Fruit fly (Drosophila melanogaster) whole organism, embryonic: ENCODE measurements around the gene CG5446.
A peak's percentile ranks its signal among the peaks of the same experiment; 100 is the strongest.

ENCODE experiments used
- Antp ChIP-seq: fragments of 200-800 bp; sonication (Bioruptor generic); optimal IDR thresholded peaks from 3 replicates; lab custom pipeline; 2016; ENCODE audit warnings: missing biosample characterization, missing genetic modification characterization
- Atf3 ChIP-seq: fragments of 200-800 bp; sonication (Bioruptor generic); optimal IDR thresholded peaks from 3 replicates; lab custom pipeline; 2016; ENCODE audit warnings: missing biosample characterization, missing genetic modification characterization
- CG10267 ChIP-seq: fragments of 200-800 bp; sonication (Bioruptor generic); optimal IDR thresholded peaks from 2 replicates; lab custom pipeline; 2018; ENCODE audit warnings: missing biosample characterization, mild to moderate bottlenecking, missing genetic modification characterization, moderate library complexity
- CG10431 ChIP-seq: fragments of 200-800 bp; sonication (Bioruptor generic); optimal IDR thresholded peaks from 3 replicates; lab custom pipeline; 2018; ENCODE audit warnings: missing biosample characterization, mild to moderate bottlenecking, missing genetic modification characterization
- CG12219 ChIP-seq: fragments of 200-800 bp; sonication (Bioruptor generic); optimal IDR thresholded peaks from 3 replicates; lab custom pipeline; 2018; ENCODE audit warnings: missing biosample characterization, mild to moderate bottlenecking, missing genetic modification characterization
- CG12299 ChIP-seq: fragments of 200-800 bp; sonication (Bioruptor generic); optimal IDR thresholded peaks from 2 replicates; lab custom pipeline; 2018; ENCODE audit warnings: missing biosample characterization, mild to moderate bottlenecking, missing genetic modification characterization
- CG1529 ChIP-seq: fragments of 200-800 bp; sonication (Bioruptor generic); optimal IDR thresholded peaks from 3 replicates; lab custom pipeline; 2018; ENCODE audit warnings: missing biosample characterization, missing genetic modification characterization
- CG15696 ChIP-seq: fragments of 200-800 bp; sonication (Bioruptor generic); optimal IDR thresholded peaks from 2 replicates; lab custom pipeline; 2019; ENCODE audit warnings: missing biosample characterization, mild to moderate bottlenecking, missing genetic modification characterization, moderate library complexity
- CG17361 ChIP-seq: fragments of 200-800 bp; sonication (Bioruptor generic); IDR thresholded peaks from 3 replicates; pipeline ENCODE4 v1.3.6; 2022; ENCODE audit warnings: missing biosample characterization, missing genetic modification characterization
- CG1832 ChIP-seq: fragments of 200-800 bp; sonication (Bioruptor generic); optimal IDR thresholded peaks from 2 replicates; lab custom pipeline; 2017; ENCODE audit warnings: missing biosample characterization, mild to moderate bottlenecking, missing genetic modification characterization, inconsistent platforms
- CG18599 ChIP-seq: fragments of 200-800 bp; sonication (Bioruptor generic); optimal IDR thresholded peaks from 3 replicates; lab custom pipeline; 2017; ENCODE audit warnings: missing biosample characterization, missing genetic modification characterization, mild to moderate bottlenecking, moderate library complexity, missing genetic modification reagents
- CG2116 ChIP-seq: fragments of 200-800 bp; sonication (Bioruptor generic); optimal IDR thresholded peaks from 3 replicates; lab custom pipeline; 2018; ENCODE audit warnings: missing biosample characterization, mild to moderate bottlenecking, missing genetic modification characterization
- CG2129 ChIP-seq: fragments of 200-800 bp; sonication (Bioruptor generic); IDR thresholded peaks from 2 replicates; pipeline ENCODE4 v1.3.6; 2022; ENCODE audit warnings: missing biosample characterization, missing genetic modification characterization; ENCODE audit not compliant: partially characterized antibody
- CG2875 ChIP-seq: fragments of 200-800 bp; sonication (Bioruptor generic); optimal IDR thresholded peaks from 2 replicates; lab custom pipeline; 2017; ENCODE audit warnings: missing biosample characterization, mild to moderate bottlenecking, missing genetic modification characterization, missing genetic modification reagents
- CG30403 ChIP-seq: fragments of 200-800 bp; sonication (Bioruptor generic); optimal IDR thresholded peaks from 3 replicates; lab custom pipeline; 2016; ENCODE audit warnings: missing biosample characterization, missing genetic modification characterization
- CG31441 ChIP-seq: fragments of 200-800 bp; sonication (Bioruptor generic); IDR thresholded peaks from 2 replicates; pipeline ENCODE4 v1.3.6; 2022; ENCODE audit warnings: missing biosample characterization, missing genetic modification characterization
- CG32532 ChIP-seq: fragments of 200-800 bp; sonication (Bioruptor generic); IDR thresholded peaks from 2 replicates; pipeline ENCODE4 v1.3.6; 2022; ENCODE audit warnings: missing biosample characterization, missing genetic modification characterization
- CG8388 ChIP-seq: fragments of 200-800 bp; sonication (Bioruptor generic); optimal IDR thresholded peaks from 2 replicates; lab custom pipeline; 2019; ENCODE audit warnings: missing biosample characterization, mild to moderate bottlenecking, missing genetic modification characterization, moderate library complexity
- CG9215 ChIP-seq: fragments of 200-800 bp; sonication (Bioruptor generic); IDR thresholded peaks from 2 replicates; pipeline ENCODE4 v1.3.6; 2022; ENCODE audit warnings: missing biosample characterization, missing genetic modification characterization
- CkIIα-i1 ChIP-seq: fragments of 200-800 bp; sonication (Bioruptor generic); IDR thresholded peaks from 2 replicates; pipeline ENCODE4 v1.3.6; 2022; ENCODE audit warnings: missing biosample characterization, missing genetic modification characterization
- D ChIP-seq, 2 experiments: fragments of 200-800 bp in 1 of 2; fragments of >200 bp in 1 of 2; sonication (Bioruptor generic) in 1 of 2; optimal IDR thresholded peaks; 2 replicates in 1 of 2; 3 replicates in 1 of 2; lab custom pipeline; 2017; ENCODE audit warnings: mild to moderate bottlenecking in 1 of 2, missing biosample characterization in 1 of 2, missing genetic modification characterization in 1 of 2, missing genetic modification reagents in 1 of 2
- D19A ChIP-seq: fragments of 200-800 bp; optimal IDR thresholded peaks from 3 replicates; lab custom pipeline; 2019; ENCODE audit warnings: missing biosample characterization, mild to moderate bottlenecking, missing genetic modification characterization, moderate library complexity
- E2f1 ChIP-seq: fragments of 200-800 bp; sonication (Bioruptor generic); IDR thresholded peaks from 2 replicates; pipeline ENCODE4 v1.3.6; 2022; ENCODE audit warnings: missing biosample characterization, missing genetic modification characterization
- HLH3B ChIP-seq: fragments of 200-800 bp; sonication (Bioruptor generic); IDR thresholded peaks from 2 replicates; pipeline ENCODE4 v1.3.6; 2022; ENCODE audit warnings: missing biosample characterization, missing genetic modification characterization
- Hmx ChIP-seq: fragments of 200-800 bp; sonication (Bioruptor generic); optimal IDR thresholded peaks from 2 replicates; lab custom pipeline; 2016; ENCODE audit warnings: missing biosample characterization, missing genetic modification characterization
- MTF-1 ChIP-seq: fragments of 200-800 bp; sonication (Bioruptor generic); optimal IDR thresholded peaks from 2 replicates; lab custom pipeline; 2018; ENCODE audit warnings: missing biosample characterization, mild to moderate bottlenecking, missing genetic modification characterization, borderline replicate concordance
- Mes4 ChIP-seq: fragments of 200-800 bp; sonication (Bioruptor generic); optimal IDR thresholded peaks from 2 replicates; lab custom pipeline; 2016; ENCODE audit warnings: missing biosample characterization, missing genetic modification characterization
- Nf-YB ChIP-seq: fragments of 200-800 bp; sonication (Bioruptor generic); optimal IDR thresholded peaks from 3 replicates; lab custom pipeline; 2019; ENCODE audit warnings: missing biosample characterization, mild to moderate bottlenecking, missing genetic modification characterization, moderate library complexity
- PHDP ChIP-seq: fragments of 200-800 bp; sonication (Bioruptor generic); optimal IDR thresholded peaks from 3 replicates; lab custom pipeline; 2018; ENCODE audit warnings: missing biosample characterization, mild to moderate bottlenecking, missing genetic modification characterization, moderate library complexity
- Xrp1 ChIP-seq: fragments of 200-800 bp; sonication (Bioruptor generic); IDR thresholded peaks from 2 replicates; pipeline ENCODE4 v1.3.6; 2022; ENCODE audit warnings: missing biosample characterization, missing genetic modification characterization
- aop ChIP-seq: fragments of 200-800 bp; sonication (Bioruptor generic); IDR thresholded peaks from 2 replicates; pipeline ENCODE4 v1.3.6; 2022; ENCODE audit warnings: missing biosample characterization, missing genetic modification characterization
- ara ChIP-seq: fragments of 200-800 bp; sonication (Bioruptor generic); IDR thresholded peaks from 2 replicates; pipeline ENCODE4 v1.3.6; 2022; ENCODE audit warnings: missing biosample characterization, missing genetic modification characterization
- bcd ChIP-seq: fragments of 200-800 bp; sonication (Bioruptor generic); optimal IDR thresholded peaks from 2 replicates; lab custom pipeline; 2017; ENCODE audit warnings: missing biosample characterization, mild to moderate bottlenecking, missing genetic modification characterization
- btn ChIP-seq: fragments of 200-800 bp; sonication (Bioruptor generic); optimal IDR thresholded peaks from 2 replicates; lab custom pipeline; 2016; ENCODE audit warnings: missing biosample characterization, missing genetic modification characterization
- dan ChIP-seq: fragments of 200-800 bp; sonication (Bioruptor generic); IDR thresholded peaks from 2 replicates; pipeline ENCODE4 v1.3.6; 2022; ENCODE audit warnings: missing biosample characterization, missing genetic modification characterization
- dimm ChIP-seq: fragments of 200-800 bp; sonication (Bioruptor generic); IDR thresholded peaks from 2 replicates; pipeline ENCODE4 v1.3.6; 2022; ENCODE audit warnings: missing biosample characterization, missing genetic modification characterization
- dmrt99B ChIP-seq: fragments of 200-800 bp; sonication (Bioruptor generic); optimal IDR thresholded peaks from 2 replicates; lab custom pipeline; 2018; ENCODE audit warnings: missing biosample characterization, mild to moderate bottlenecking, missing genetic modification characterization, moderate library complexity
- fd64A ChIP-seq: fragments of 200-800 bp; sonication (Bioruptor generic); optimal IDR thresholded peaks from 3 replicates; lab custom pipeline; 2018; ENCODE audit warnings: missing biosample characterization, mild to moderate bottlenecking, missing genetic modification characterization
- hth ChIP-seq: fragments of >200 bp; optimal IDR thresholded peaks from 2 replicates; lab custom pipeline; 2017; ENCODE audit warnings: inconsistent platforms
- lab ChIP-seq: fragments of 200-800 bp; sonication (Bioruptor generic); optimal IDR thresholded peaks from 3 replicates; lab custom pipeline; 2017; ENCODE audit warnings: missing biosample characterization, missing genetic modification characterization, mild to moderate bottlenecking, moderate library complexity, missing genetic modification reagents
- ro ChIP-seq: fragments of 200-800 bp; sonication (Bioruptor generic); IDR thresholded peaks from 2 replicates; pipeline ENCODE4 v1.3.6; 2022; ENCODE audit warnings: missing biosample characterization, missing genetic modification characterization
- row ChIP-seq: fragments of 200-800 bp; sonication (Bioruptor generic); IDR thresholded peaks from 3 replicates; pipeline ENCODE4 v1.3.6; 2022; ENCODE audit warnings: missing biosample characterization, missing genetic modification characterization
- sens ChIP-seq: fragments of 200-800 bp; sonication (Bioruptor generic); peaks from one replicate; lab custom pipeline; 2016; ENCODE audit warnings: missing biosample characterization, missing genetic modification characterization
- sima ChIP-seq: fragments of 200-800 bp; sonication (Bioruptor generic); optimal IDR thresholded peaks from 2 replicates; lab custom pipeline; 2016; ENCODE audit warnings: missing biosample characterization, missing genetic modification characterization
- sna ChIP-seq: fragments of 200-800 bp; sonication (Bioruptor generic); IDR thresholded peaks from 2 replicates; pipeline ENCODE4 v1.3.6; 2022; ENCODE audit warnings: missing biosample characterization, missing genetic modification characterization; ENCODE audit not compliant: partially characterized antibody
- tio ChIP-seq: fragments of 200-800 bp; sonication (Bioruptor generic); optimal IDR thresholded peaks from 2 replicates; lab custom pipeline; 2017; ENCODE audit warnings: missing biosample characterization, missing genetic modification characterization, inconsistent platforms
- tna ChIP-seq: fragments of 200-800 bp; sonication (Bioruptor generic); IDR thresholded peaks from 2 replicates; pipeline ENCODE4 v1.3.6; 2022; ENCODE audit warnings: missing biosample characterization, missing genetic modification characterization; ENCODE audit not compliant: partially characterized antibody
- z ChIP-seq: fragments of 200-800 bp; sonication (Bioruptor generic); IDR thresholded peaks from 3 replicates; pipeline ENCODE4 v1.3.6; 2022; ENCODE audit warnings: missing biosample characterization, missing genetic modification characterization
- zfh1 ChIP-seq: fragments of 200-800 bp; sonication (Bioruptor generic); IDR thresholded peaks from 3 replicates; pipeline ENCODE4 v1.3.6; 2022; ENCODE audit warnings: missing biosample characterization, missing genetic modification characterization

CG5446 gene

DNA sequence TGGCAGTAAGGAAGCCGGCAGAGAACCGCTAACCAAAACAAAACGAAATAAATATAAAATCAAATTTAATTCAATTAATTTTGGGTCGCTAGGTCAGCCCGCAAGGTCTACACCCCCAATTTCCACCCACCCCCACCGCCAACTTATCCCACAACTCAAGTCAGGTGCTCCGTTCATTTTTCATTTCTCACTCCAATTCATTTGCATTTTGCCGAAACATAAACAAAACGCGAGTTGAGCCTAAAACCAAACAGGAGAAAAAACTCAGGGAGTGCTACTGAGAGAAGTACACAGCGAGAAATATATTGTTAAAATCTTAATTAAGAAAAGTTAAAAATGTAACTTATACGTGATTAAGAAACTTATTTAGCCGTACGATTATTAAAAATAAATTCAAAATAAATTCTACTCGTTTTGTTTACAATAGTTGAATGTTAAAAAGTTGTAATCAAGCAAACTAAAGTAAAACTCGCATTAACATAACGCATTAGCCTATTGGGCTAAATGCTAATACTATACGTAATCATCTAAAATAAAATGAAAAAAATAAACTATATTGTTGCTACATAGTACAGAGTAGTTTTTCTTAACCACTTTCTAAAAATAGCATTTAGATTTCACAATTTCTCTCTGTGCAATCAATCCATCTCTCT, 11.9 kb downstream of the CG5446 start (continued):
- TF ChIP-seq CG31441 (GFP tag; lab: Robert Waterston, UW) (peak; percentile 46; the same call in 1 of the 2 replicates), D19A (tag; lab: Kevin White, UChicago) (peak; percentile 33), btn (GFP tag; lab: Kevin White, UChicago) (no peak), hth (no peak), tna (GFP tag; lab: Robert Waterston, UW) (no peak), MTF-1 (GFP tag; lab: Kevin White, UChicago) (no peak), row (GFP tag; lab: Robert Waterston, UW) (peak; percentile 37; the same call in 1 of the 3 replicates), CG17361 (peak; percentile 72; the same call in 2 of the 3 replicates), CG10431 (GFP tag; lab: Kevin White, UChicago) (no peak), PHDP (tag; lab: Kevin White, UChicago) (peak; percentile 43), aop (GFP tag; lab: Robert Waterston, UW) (no peak), bcd (peak; percentile 13), fd64A (GFP tag; lab: Kevin White, UChicago) (no peak), CkIIα-i1 (GFP tag; lab: Robert Waterston, UW) (no peak), CG2129 (no peak), CG18599 (GFP tag; lab: Kevin White, UChicago) (peak; percentile 1), Hmx (GFP tag; lab: Kevin White, UChicago) (peak; percentile 32), CG12219 (no peak), CG2875 (GFP tag; lab: Kevin White, UChicago) (no peak), ro (GFP tag; lab: Robert Waterston, UW) (no peak), Atf3 (no peak), CG12299 (tag; lab: Kevin White, UChicago) (no peak), CG8388 (peak; percentile 23), sens (peak; percentile 84), CG9215 (GFP tag; lab: Robert Waterston, UW) (no peak), z (GFP tag; lab: Robert Waterston, UW) (peak; percentile 66; the same call in 2 of the 3 replicates), Nf-YB (GFP tag; lab: Kevin White, UChicago) (peak; percentile 14), HLH3B (GFP tag; lab: Robert Waterston, UW) (no peak), sna (GFP tag; lab: Robert Waterston, UW) (no peak), dimm (no peak), zfh1 (no peak), E2f1 (GFP tag; lab: Robert Waterston, UW) (no peak), lab (GFP tag; lab: Kevin White, UChicago) (peak; percentile 6), Antp (no peak), CG30403 (GFP tag; lab: Kevin White, UChicago) (peak; percentile 53), Mes4 (GFP tag; lab: Kevin White, UChicago) (no peak), CG1832 (GFP tag; lab: Kevin White, UChicago) (no peak), CG2116 (GFP tag; lab: Kevin White, UChicago) (no peak), ara (GFP tag; lab: Robert Waterston, UW) (no peak), dan (GFP tag; lab: Robert Waterston, UW) (no peak), CG1529 (no peak), D (optimal IDR thresholded peaks at IDR 0.05; lab: Kevin White, UChicago) (no peak), D (GFP tag; optimal IDR thresholded peaks at IDR 0.05; lab: Kevin White, UChicago) (peak; percentile 2), dmrt99B (peak; percentile 22), sima (GFP tag; lab: Kevin White, UChicago) (no peak), CG10267 (tag; lab: Kevin White, UChicago) (peak; percentile 29), CG15696 (tag; lab: Kevin White, UChicago) (peak; percentile 13), Xrp1 (GFP tag; lab: Robert Waterston, UW) (peak; percentile 17; the same call in 1 of the 2 replicates), CG32532 (GFP tag; lab: Robert Waterston, UW) (no peak; the same call in 1 of the 2 replicates), tio (GFP tag; lab: Kevin White, UChicago) (peak; percentile 3)
